Worm (Caenorhabditis elegans) whole organism, L1 larva: ENCODE results near the gene ZC449.2.

Experiments
- efl-1 ChIP-seq, 4 experiments: fragments of 150-350 bp; optimal IDR thresholded peaks in 3 of 4; peaks in 1 of 4; 1 replicate in 1 of 4; 2 replicates in 3 of 4; lab custom pipeline; 2014; ENCODE audit warnings: missing biosample characterization in 2 of 4, missing genetic modification characterization in 2 of 4, missing genetic modification reagents in 2 of 4
- fkh-10 ChIP-seq: sonication (generic microtip); optimal IDR thresholded peaks from 2 replicates; lab custom pipeline; 2017; ENCODE audit warnings: missing biosample characterization, missing genetic modification reagents, missing genetic modification characterization
- jun-1 ChIP-seq: fragments of 150-350 bp; optimal IDR thresholded peaks from 2 replicates; lab custom pipeline; 2014; ENCODE audit warnings: missing biosample characterization, missing genetic modification reagents, missing genetic modification characterization
- mep-1 ChIP-seq: fragments of 150-350 bp; optimal IDR thresholded peaks from 2 replicates; lab custom pipeline; 2014; ENCODE audit warnings: missing biosample characterization, missing genetic modification characterization
- nhr-77 ChIP-seq: fragments of 150-350 bp; optimal IDR thresholded peaks from 2 replicates; lab custom pipeline; 2014; ENCODE audit warnings: missing biosample characterization, missing genetic modification characterization
- sox-4 ChIP-seq: sonication (generic microtip); optimal IDR thresholded peaks from 2 replicates; lab custom pipeline; 2016; ENCODE audit warnings: missing genetic modification characterization, missing compliant biosample characterization

DNA sequence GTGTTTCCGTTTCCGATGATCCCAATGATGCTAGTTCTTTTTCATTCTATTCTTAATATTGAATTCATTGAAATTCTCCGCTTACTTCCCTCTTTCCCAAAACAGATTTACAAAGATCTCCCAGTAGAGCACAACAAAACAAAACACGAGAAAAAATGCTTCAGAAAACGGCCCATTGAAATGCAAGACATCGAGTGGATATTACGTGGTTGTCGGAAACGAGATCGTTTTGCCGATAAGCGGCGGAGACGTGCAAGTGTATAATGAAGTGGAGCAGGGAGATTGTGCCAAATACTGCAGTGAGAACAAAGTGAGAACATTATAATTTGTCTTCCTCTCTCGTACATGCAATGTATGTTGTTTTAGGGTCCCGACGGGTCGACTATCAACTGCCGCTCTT is 5.4 kb downstream of the ZC449.2 start:
- TF ChIP-seq fkh-10 (GFP tag; lab: Kevin White, UChicago) = no peak
- no peak for TF ChIP-seq jun-1 (tag; lab: Kevin White, UChicago)
- TF ChIP-seq nhr-77 (tag; lab: Kevin White, UChicago) = no peak
- TF ChIP-seq sox-4 (tag; lab: Kevin White, UChicago) = no peak
- TF ChIP-seq mep-1 = no peak
- TF ChIP-seq efl-1 (optimal IDR thresholded peaks at IDR 0.05; lab: Kevin White, UChicago) = no peak
- TF ChIP-seq efl-1 (GFP tag; optimal IDR thresholded peaks at IDR 0.05 in 1 of 2; lab: Kevin White, UChicago) = no peak
